Fruit fly (Drosophila melanogaster) whole organism: ENCODE measurements around the gene CG32373.

Source experiments
- CG8478 ChIP-seq: fragments of >200 bp; optimal IDR thresholded peaks from 2 replicates; lab custom pipeline; 2018; ENCODE audit warnings: inconsistent platforms
- Dll ChIP-seq: fragments of >200 bp; optimal IDR thresholded peaks from 2 replicates; lab custom pipeline; 2017
- psq ChIP-seq: fragments of >200 bp; optimal IDR thresholded peaks from 2 replicates; lab custom pipeline; 2017

dm6 chr3L:7773529-7773928 lies 123.2 kb downstream of the CG32373 start:
- no peak for TF ChIP-seq Dll (lab: Kevin White, UChicago)
- TF ChIP-seq psq (lab: Kevin White, UChicago): no peak
- TF ChIP-seq CG8478 (lab: Kevin White, UChicago): no peak
